Fruit fly (Drosophila melanogaster) whole organism, prepupa: ENCODE data around the gene Fit1.

Source experiments
- Blimp-1 ChIP-seq: fragments of 200-800 bp; sonication (Bioruptor generic); optimal IDR thresholded peaks from 3 replicates; lab custom pipeline; 2017; ENCODE audit warnings: missing biosample characterization, missing genetic modification characterization, mild to moderate bottlenecking, moderate library complexity, missing genetic modification reagents
- CG15336 ChIP-seq: fragments of 200-800 bp; sonication (Bioruptor generic); IDR thresholded peaks from 2 replicates; pipeline ENCODE4 v1.3.6; 2022; ENCODE audit warnings: missing biosample characterization, missing genetic modification characterization
- CG1621 ChIP-seq: fragments of 200-800 bp; sonication (Bioruptor generic); optimal IDR thresholded peaks from 3 replicates; lab custom pipeline; 2018; ENCODE audit warnings: missing biosample characterization, mild to moderate bottlenecking, missing genetic modification characterization
- CG16779 ChIP-seq: fragments of 200-800 bp; sonication (Bioruptor generic); optimal IDR thresholded peaks from 3 replicates; lab custom pipeline; 2017; ENCODE audit warnings: missing biosample characterization, mild to moderate bottlenecking, missing genetic modification characterization
- CG31627 ChIP-seq: fragments of 200-800 bp; sonication (Bioruptor generic); optimal IDR thresholded peaks from 3 replicates; lab custom pipeline; 2016; ENCODE audit warnings: missing biosample characterization, missing genetic modification characterization
- CG32006 ChIP-seq: fragments of 200-800 bp; sonication (Bioruptor generic); optimal IDR thresholded peaks from 3 replicates; lab custom pipeline; 2017; ENCODE audit warnings: missing biosample characterization, mild to moderate bottlenecking, missing genetic modification characterization
- CG34406 ChIP-seq: fragments of 200-800 bp; sonication (Bioruptor generic); optimal IDR thresholded peaks from 3 replicates; lab custom pipeline; 2016; ENCODE audit warnings: missing biosample characterization, missing genetic modification characterization
- CG3919 ChIP-seq: fragments of 200-800 bp; sonication (Bioruptor generic); optimal IDR thresholded peaks from 3 replicates; lab custom pipeline; 2016; ENCODE audit warnings: missing biosample characterization, missing genetic modification characterization
- CG6163 ChIP-seq: fragments of 200-800 bp; sonication (Bioruptor generic); IDR thresholded peaks from 3 replicates; pipeline ENCODE4 v1.3.6; 2022; ENCODE audit warnings: missing biosample characterization, missing genetic modification characterization
- CG6276 ChIP-seq: fragments of 200-800 bp; sonication (Bioruptor generic); optimal IDR thresholded peaks from 2 replicates; lab custom pipeline; 2017; ENCODE audit warnings: missing biosample characterization, mild to moderate bottlenecking, missing genetic modification characterization
- CG6854 ChIP-seq: fragments of 200-800 bp; sonication (Bioruptor generic); optimal IDR thresholded peaks from 2 replicates; lab custom pipeline; 2017; ENCODE audit warnings: missing biosample characterization, mild to moderate bottlenecking, missing genetic modification characterization
- CG7368 ChIP-seq: fragments of 200-800 bp; sonication (Bioruptor generic); optimal IDR thresholded peaks from 3 replicates; lab custom pipeline; 2016; ENCODE audit warnings: missing biosample characterization, missing genetic modification characterization
- CG8119 ChIP-seq: fragments of 200-800 bp; sonication (Bioruptor generic); IDR thresholded peaks from 3 replicates; pipeline ENCODE4 v1.3.6; 2022; ENCODE audit warnings: missing biosample characterization, missing genetic modification characterization
- CG8319 ChIP-seq: fragments of 200-800 bp; sonication (Bioruptor generic); optimal IDR thresholded peaks from 3 replicates; lab custom pipeline; 2016; ENCODE audit warnings: missing biosample characterization, missing genetic modification characterization
- CG8632 ChIP-seq: fragments of 200-800 bp; sonication (Bioruptor generic); optimal IDR thresholded peaks from 3 replicates; lab custom pipeline; 2016; ENCODE audit warnings: missing biosample characterization, missing genetic modification characterization
- CG9139 ChIP-seq: fragments of 200-800 bp; sonication (Bioruptor generic); optimal IDR thresholded peaks from 3 replicates; lab custom pipeline; 2017; ENCODE audit warnings: missing biosample characterization, mild to moderate bottlenecking, missing genetic modification characterization
- Eip93F ChIP-seq: fragments of 200-800 bp; sonication (Bioruptor generic); optimal IDR thresholded peaks from 2 replicates; lab custom pipeline; 2016; ENCODE audit warnings: missing biosample characterization, mild to moderate bottlenecking, missing genetic modification characterization
- Ets21C ChIP-seq: fragments of 200-800 bp; sonication (Bioruptor generic); optimal IDR thresholded peaks from 3 replicates; lab custom pipeline; 2016; ENCODE audit warnings: missing biosample characterization, missing genetic modification characterization
- Ets96B ChIP-seq: fragments of 200-800 bp; optimal IDR thresholded peaks from 2 replicates; lab custom pipeline; 2019; ENCODE audit warnings: missing biosample characterization, mild to moderate bottlenecking, missing genetic modification characterization, moderate library complexity
- Gug ChIP-seq: fragments of 200-800 bp; sonication (Bioruptor generic); IDR thresholded peaks from 2 replicates; pipeline ENCODE4 v1.3.6; 2022; ENCODE audit warnings: missing biosample characterization, missing genetic modification characterization
- Hr38 ChIP-seq: sonication (Bioruptor generic); optimal IDR thresholded peaks from 2 replicates; lab custom pipeline; 2016; ENCODE audit warnings: missing biosample characterization, missing genetic modification characterization
- Hr39 ChIP-seq: fragments of 200-800 bp; sonication (Bioruptor generic); optimal IDR thresholded peaks from 2 replicates; lab custom pipeline; 2016; ENCODE audit warnings: missing biosample characterization, missing genetic modification characterization
- Hr4 ChIP-seq: fragments of 200-800 bp; sonication (Bioruptor generic); optimal IDR thresholded peaks from 3 replicates; lab custom pipeline; 2016; ENCODE audit warnings: missing biosample characterization, missing genetic modification characterization
- Lpt ChIP-seq: fragments of 200-800 bp; sonication (Bioruptor generic); optimal IDR thresholded peaks from 3 replicates; lab custom pipeline; 2016; ENCODE audit warnings: missing biosample characterization, missing genetic modification characterization
- Met ChIP-seq: fragments of 200-800 bp; sonication (Bioruptor generic); optimal IDR thresholded peaks from 3 replicates; lab custom pipeline; 2016; ENCODE audit warnings: missing biosample characterization, missing genetic modification characterization
- OdsH ChIP-seq: fragments of 200-800 bp; sonication (Bioruptor generic); optimal IDR thresholded peaks from 3 replicates; lab custom pipeline; 2016; ENCODE audit warnings: missing biosample characterization, missing genetic modification characterization
- Smox ChIP-seq: fragments of 200-800 bp; sonication (Bioruptor generic); optimal IDR thresholded peaks from 3 replicates; lab custom pipeline; 2016; ENCODE audit warnings: missing biosample characterization, missing genetic modification characterization
- Sox15 ChIP-seq: fragments of 200-800 bp; sonication (Bioruptor generic); optimal IDR thresholded peaks from 3 replicates; lab custom pipeline; 2016; ENCODE audit warnings: missing biosample characterization, missing genetic modification characterization
- acj6 ChIP-seq: fragments of 200-800 bp; sonication (Bioruptor generic); optimal IDR thresholded peaks from 3 replicates; lab custom pipeline; 2016; ENCODE audit warnings: missing biosample characterization, missing genetic modification characterization
- dac ChIP-seq: fragments of 200-800 bp; sonication (Bioruptor generic); optimal IDR thresholded peaks from 2 replicates; lab custom pipeline; 2017; ENCODE audit warnings: missing biosample characterization, mild to moderate bottlenecking, missing genetic modification characterization
- eg ChIP-seq: fragments of 200-800 bp; sonication (Bioruptor generic); IDR thresholded peaks from 3 replicates; pipeline ENCODE4 v1.3.6; 2022; ENCODE audit warnings: missing biosample characterization, missing genetic modification characterization
- esn ChIP-seq: fragments of 200-800 bp; sonication (Bioruptor generic); optimal IDR thresholded peaks from 2 replicates; lab custom pipeline; 2016; ENCODE audit warnings: missing biosample characterization, mild to moderate bottlenecking, missing genetic modification characterization, moderate library complexity
- fd59A ChIP-seq: fragments of 200-800 bp; sonication (Bioruptor generic); optimal IDR thresholded peaks from 2 replicates; lab custom pipeline; 2017; ENCODE audit warnings: missing biosample characterization, mild to moderate bottlenecking, missing genetic modification characterization, missing genetic modification reagents
- fkh ChIP-seq: fragments of 200-800 bp; sonication (Bioruptor generic); optimal IDR thresholded peaks from 3 replicates; lab custom pipeline; 2017; ENCODE audit warnings: missing biosample characterization, mild to moderate bottlenecking, missing genetic modification characterization, moderate library complexity
- pdm3 ChIP-seq: fragments of 200-800 bp; sonication (Bioruptor generic); optimal IDR thresholded peaks from 3 replicates; lab custom pipeline; 2016; ENCODE audit warnings: missing biosample characterization, missing genetic modification characterization
- salr ChIP-seq, 2 experiments: fragments of 200-800 bp; sonication (Bioruptor generic); optimal IDR thresholded peaks; 3 replicates each; lab custom pipeline; 2016 to 2018; ENCODE audit warnings: missing biosample characterization in 2 of 2, missing genetic modification characterization in 2 of 2, mild to moderate bottlenecking in 1 of 2
- spab ChIP-seq: fragments of 200-800 bp; sonication (Bioruptor generic); optimal IDR thresholded peaks from 2 replicates; lab custom pipeline; 2017; ENCODE audit warnings: missing biosample characterization, mild to moderate bottlenecking, missing genetic modification characterization, missing genetic modification reagents
- svp ChIP-seq: fragments of 200-800 bp; sonication (Bioruptor generic); peaks from one replicate; lab custom pipeline; 2016; ENCODE audit warnings: missing biosample characterization, missing genetic modification characterization
- vri ChIP-seq: fragments of 200-800 bp; sonication (Bioruptor generic); optimal IDR thresholded peaks from 3 replicates; lab custom pipeline; 2016; ENCODE audit warnings: missing biosample characterization, mild to moderate bottlenecking, missing genetic modification characterization

Fit1 gene

dm6 chr3L:4061921-4062474 lies 41.4 kb upstream of the Fit1 start, which contains the start of gene dib:
dib (plus strand) TSS chr3L:4062292.
- no peak for TF ChIP-seq CG6854 (GFP tag; lab: Kevin White, UChicago)
- no peak for TF ChIP-seq Hr4 (GFP tag; lab: Kevin White, UChicago)
- TF ChIP-seq Ets21C (GFP tag; lab: Kevin White, UChicago), result no peak
- TF ChIP-seq spab (GFP tag; lab: Kevin White, UChicago), result no peak

- TF ChIP-seq CG15336 (GFP tag; lab: Robert Waterston, UW), result peak; percentile 44; the same call in 1 of the 2 replicates
- TF ChIP-seq CG16779 (tag; lab: Kevin White, UChicago), result peak; percentile 50
- TF ChIP-seq CG6276 (GFP tag; lab: Kevin White, UChicago), result peak; percentile 70
- 0 out of 3 replicates have a peak, but pooled peaks have one; percentile 16 for TF ChIP-seq CG6163 (GFP tag; lab: Robert Waterston, UW)
- peak; percentile 83 for TF ChIP-seq svp (GFP tag; lab: Kevin White, UChicago)
- peak; percentile 6 for TF ChIP-seq dac (GFP tag; lab: Kevin White, UChicago)
- TF ChIP-seq eg (GFP tag; lab: Robert Waterston, UW), result peak; percentile 57; the same call in 2 of the 3 replicates
- no peak for TF ChIP-seq acj6 (GFP tag; lab: Kevin White, UChicago)
- TF ChIP-seq Hr38, result no peak
- 0 out of 3 replicates have a peak, but pooled peaks have one; percentile 33 for TF ChIP-seq CG8119 (GFP tag; lab: Robert Waterston, UW)
- TF ChIP-seq Lpt (GFP tag; lab: Kevin White, UChicago), result peak; percentile 33
- TF ChIP-seq CG3919 (GFP tag; lab: Kevin White, UChicago), result no peak
These were observed 35.0 kb upstream of the Fit1 start for dm6 chr3L:4068368-4068767.

dm6 chr3L:4069069-4069468 lies 34.3 kb upstream of the Fit1 start, which contains the start of gene CG32259:
CG32259 (plus strand) TSS chr3L:4069369.
- peak; percentile 27 for TF ChIP-seq vri (GFP tag; lab: Kevin White, UChicago)
- TF ChIP-seq CG7368 (GFP tag; lab: Kevin White, UChicago), result no peak

dm6 chr3L:4070221-4070995 lies 33.0 kb upstream of the Fit1 start:
- peak; percentile 97 for TF ChIP-seq CG6854 (GFP tag; lab: Kevin White, UChicago)
- TF ChIP-seq CG8119 (GFP tag; lab: Robert Waterston, UW), result peak; percentile 98
- TF ChIP-seq Ets96B, result peak; percentile 98
- peak; percentile 98 for TF ChIP-seq CG34406 (GFP tag; lab: Kevin White, UChicago)
- peak; percentile 91 for TF ChIP-seq CG16779 (tag; lab: Kevin White, UChicago)
- TF ChIP-seq esn (GFP tag; lab: Kevin White, UChicago), result peak; percentile 99
- TF ChIP-seq Met (GFP tag; lab: Kevin White, UChicago), result peak; percentile 98
- peak; percentile 99 for TF ChIP-seq OdsH (GFP tag; lab: Kevin White, UChicago)
- TF ChIP-seq pdm3 (GFP tag; lab: Kevin White, UChicago), result peak; percentile 99
- peak; percentile 99 for TF ChIP-seq acj6 (GFP tag; lab: Kevin White, UChicago)
- peak; percentile 91 for TF ChIP-seq Blimp-1 (GFP tag; lab: Kevin White, UChicago)
- TF ChIP-seq Hr4 (GFP tag; lab: Kevin White, UChicago), result peak; percentile 99
- TF ChIP-seq CG31627 (GFP tag; lab: Kevin White, UChicago), result peak; percentile 99
- TF ChIP-seq CG9139 (GFP tag; lab: Kevin White, UChicago), result peak; percentile 91
- peak; percentile 96 for TF ChIP-seq CG8632 (GFP tag; lab: Kevin White, UChicago)
- TF ChIP-seq Ets21C (GFP tag; lab: Kevin White, UChicago), result peak; percentile 98
- peak; percentile 98 for TF ChIP-seq fd59A (GFP tag; lab: Kevin White, UChicago)
- TF ChIP-seq Hr38, result peak; percentile 88
- peak; percentile 99 for TF ChIP-seq Gug (GFP tag; lab: Robert Waterston, UW)
- peak; percentile 99 for TF ChIP-seq CG6163 (GFP tag; lab: Robert Waterston, UW)
- TF ChIP-seq Sox15 (GFP tag; lab: Kevin White, UChicago), result peak; percentile 98
- peak; percentile 99 for TF ChIP-seq CG32006 (GFP tag; lab: Kevin White, UChicago)
- TF ChIP-seq vri (GFP tag; lab: Kevin White, UChicago), result peak; percentile 97
- TF ChIP-seq CG1621, result peak; percentile 97
- peak; percentile 98 for TF ChIP-seq Smox (GFP tag; lab: Kevin White, UChicago)
- TF ChIP-seq CG7368 (GFP tag; lab: Kevin White, UChicago), result peak; percentile 97
- TF ChIP-seq salr (GFP tag; optimal IDR thresholded peaks at IDR 0.05; lab: Kevin White, UChicago), result peak; percentile 98
- TF ChIP-seq CG3919 (GFP tag; lab: Kevin White, UChicago), result peak; percentile 98
- TF ChIP-seq Eip93F (GFP tag; lab: Kevin White, UChicago), result peak; percentile 92
- peak; percentile 98 for TF ChIP-seq Lpt (GFP tag; lab: Kevin White, UChicago)
- peak; percentile 96 for TF ChIP-seq spab (GFP tag; lab: Kevin White, UChicago)
- peak; percentile 99 for TF ChIP-seq Hr39 (GFP tag; lab: Kevin White, UChicago)
- TF ChIP-seq svp (GFP tag; lab: Kevin White, UChicago), result peak; percentile 99
- TF ChIP-seq fkh (GFP tag; lab: Kevin White, UChicago), result peak; percentile 25
- peak; percentile 97 for TF ChIP-seq CG6276 (GFP tag; lab: Kevin White, UChicago)
- peak; percentile 96 for TF ChIP-seq CG8319 (GFP tag; lab: Kevin White, UChicago)
